Fruit fly (Drosophila melanogaster): ENCODE measurements around the gene CG7300.
A peak's percentile ranks its signal among the peaks of the same experiment; 100 is the strongest.

The CG7300 gene

DNA sequence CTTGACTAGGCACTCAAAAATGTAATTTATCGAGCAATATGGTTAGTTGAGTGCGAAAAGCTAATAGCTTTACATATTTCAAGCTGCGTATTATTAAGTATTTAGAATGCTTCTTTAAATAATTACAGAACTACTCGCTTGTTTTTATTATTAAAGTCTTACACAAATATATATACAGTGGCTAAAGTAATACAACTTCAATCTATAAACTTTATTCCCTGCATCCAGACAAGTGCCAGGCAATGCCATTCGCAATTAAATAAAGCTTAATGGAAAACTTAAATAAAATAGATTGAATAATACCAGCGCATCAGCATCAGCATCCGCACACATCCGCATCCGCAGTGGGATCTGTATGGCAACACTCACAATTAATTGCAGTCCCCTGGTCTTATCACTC lies 8.4 kb upstream of the CG7300 start:
- TF ChIP-seq Ets65A (GFP tag) (peak; percentile 73), Hr78 (GFP tag; optimal IDR thresholded peaks at IDR 0.05) (no peak)

DNA sequence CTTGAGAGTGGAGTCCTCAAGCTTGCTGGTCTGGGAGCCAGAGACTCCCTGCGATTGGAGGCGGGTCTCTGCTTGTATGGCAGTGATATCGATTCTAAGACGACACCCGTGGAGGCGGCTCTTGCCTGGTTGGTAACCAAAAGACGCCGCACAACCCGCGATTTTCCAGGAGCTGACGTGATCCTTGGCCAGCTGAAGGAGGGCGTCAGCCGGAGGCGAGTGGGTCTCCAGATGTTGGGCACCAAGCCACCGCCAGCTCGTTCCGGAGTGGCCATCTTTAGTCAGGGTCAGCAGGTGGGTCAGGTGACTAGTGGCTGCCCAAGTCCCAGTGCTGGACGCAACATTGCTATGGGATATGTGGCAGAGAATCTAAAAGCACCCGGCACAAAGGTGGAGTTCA lies 6.6 kb upstream of the CG7300 start:
- TF ChIP-seq Ets65A (GFP tag) (peak; percentile 90), slp2 (GFP tag; optimal IDR thresholded peaks at IDR 0.05) (no peak)

DNA sequence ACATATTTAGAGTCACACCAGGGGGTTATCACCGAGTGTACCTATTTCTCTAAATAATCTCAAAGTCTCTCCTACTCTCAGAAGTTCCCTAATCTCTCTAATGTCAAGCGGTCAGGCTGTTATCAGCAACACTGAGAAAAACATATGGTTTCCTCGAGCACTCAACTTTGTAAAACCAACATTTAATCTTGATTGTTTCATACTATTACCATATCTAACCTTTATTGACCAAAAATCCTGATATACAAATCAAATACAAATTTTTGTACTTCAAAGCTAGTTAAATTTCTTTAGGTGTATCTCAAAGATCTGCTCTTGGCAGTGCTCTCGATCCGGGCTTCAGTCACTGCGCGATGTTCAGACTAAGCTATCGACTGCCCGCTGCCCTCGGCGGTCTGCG lies 5.4 kb upstream of the CG7300 start, which contains the start of gene CG6415:
Gene CG6415 (plus strand): TSS at position 341 of the 400 bp plus-strand sequence.
- TF ChIP-seq HLH54F (GFP tag; optimal IDR thresholded peaks at IDR 0.05) (peak; percentile 36), CG6683 (GFP tag; optimal IDR thresholded peaks at IDR 0.05) (no peak), CG13123 (GFP tag; optimal IDR thresholded peaks at IDR 0.05) (peak; percentile 8), cg (GFP tag; optimal IDR thresholded peaks at IDR 0.05) (no peak), gce (GFP tag; IDR thresholded peaks at IDR 0.05) (peak; percentile 56; the same call in 1 of the 3 replicates), ara (GFP tag; IDR thresholded peaks at IDR 0.05) (peak; percentile 75), CG11093 (GFP tag; IDR thresholded peaks at IDR 0.05) (peak; percentile 49; the same call in 1 of the 3 replicates), Tbp (GFP tag; optimal IDR thresholded peaks at IDR 0.05) (no peak), HmgD (GFP tag; optimal IDR thresholded peaks at IDR 0.05) (no peak), vfl (GFP tag; optimal IDR thresholded peaks at IDR 0.05) (no peak), jigr1 (GFP tag; IDR thresholded peaks at IDR 0.05) (no peak), kah (GFP tag; optimal IDR thresholded peaks at IDR 0.05) (peak; percentile 21), psq (GFP tag; optimal IDR thresholded peaks at IDR 0.05) (no peak), CG10959 (GFP tag; IDR thresholded peaks at IDR 0.05) (peak; percentile 38; the same call in 1 of the 2 replicates), ewg (GFP tag; optimal IDR thresholded peaks at IDR 0.05) (peak; percentile 38), klu (GFP tag; IDR thresholded peaks at IDR 0.05) (no peak; the same call in 1 of the 2 replicates), Mrtf (GFP tag; IDR thresholded peaks at IDR 0.05) (peak; percentile 57; the same call in 2 of the 3 replicates), bsh (GFP tag; optimal IDR thresholded peaks at IDR 0.05) (peak in 1 of 2 experiments; percentile 83), CG13424 (tag; optimal IDR thresholded peaks at IDR 0.05) (peak; percentile 84), CoRest (tag; optimal IDR thresholded peaks at IDR 0.05) (peak; percentile 81), CG10979 (tag; optimal IDR thresholded peaks at IDR 0.05) (peak; percentile 83), Kr (GFP tag; optimal IDR thresholded peaks at IDR 0.05) (no peak), tgo (GFP tag; IDR thresholded peaks at IDR 0.05) (peak; percentile 71), CG5245 (GFP tag; optimal IDR thresholded peaks at IDR 0.05) (peak; percentile 53), CG15011 (GFP tag; optimal IDR thresholded peaks at IDR 0.05) (peak; percentile 46), CG30020 (tag; optimal IDR thresholded peaks at IDR 0.05) (no peak), YL-1 (GFP tag; optimal IDR thresholded peaks at IDR 0.05) (no peak), Deaf1 (tag; optimal IDR thresholded peaks at IDR 0.05) (no peak), jumu (GFP tag; optimal IDR thresholded peaks at IDR 0.05) (peak; percentile 46), CG2199 (GFP tag; IDR thresholded peaks at IDR 0.05) (no peak), CG3065 (GFP tag; optimal IDR thresholded peaks at IDR 0.05) (no peak), CG17328 (GFP tag; IDR thresholded peaks at IDR 0.05) (peak; percentile 75), HLH4C (GFP tag; IDR thresholded peaks at IDR 0.05; ENCODE audit: partially characterized antibody) (no peak), tio (GFP tag; optimal IDR thresholded peaks at IDR 0.05) (peak; percentile 36), oc (tag; optimal IDR thresholded peaks at IDR 0.05) (peak; percentile 51), CG10209 (GFP tag; optimal IDR thresholded peaks at IDR 0.05) (peak; percentile 66), fru (optimal IDR thresholded peaks at IDR 0.05) (no peak), Atf6 (GFP tag; IDR thresholded peaks at IDR 0.05) (peak; percentile 77), Drgx (GFP tag; IDR thresholded peaks at IDR 0.05) (peak; percentile 68), CG4820 (GFP tag; optimal IDR thresholded peaks at IDR 0.05) (peak; percentile 75), CG31224 (GFP tag; IDR thresholded peaks at IDR 0.05) (peak; percentile 45; the same call in 1 of the 2 replicates), Dref (GFP tag; IDR thresholded peaks at IDR 0.05) (no peak), CG7745 (tag; optimal IDR thresholded peaks at IDR 0.05) (no peak), CG17912 (GFP tag; optimal IDR thresholded peaks at IDR 0.05) (no peak), cad (GFP tag; optimal IDR thresholded peaks at IDR 0.05) (no peak)
